Worm (Caenorhabditis elegans) whole organism, young adult: ENCODE results near the gene ghi-1.

Source experiments
- C06A6.2 ChIP-seq: fragments of 200-800 bp; sonication (Bioruptor generic); conservative IDR thresholded peaks from 2 replicates; pipeline ENCODE4 v1.3.6; 2022; ENCODE audit warnings: missing genetic modification characterization, missing compliant biosample characterization
- F37B4.10 ChIP-seq: fragments of 200-800 bp; sonication (Bioruptor generic); IDR thresholded peaks from 2 replicates; pipeline ENCODE4 v1.3.6; 2022; ENCODE audit warnings: missing genetic modification characterization, missing compliant biosample characterization
- F49E8.2 ChIP-seq: sonication (generic microtip); optimal IDR thresholded peaks from 3 replicates; lab custom pipeline; 2017; ENCODE audit warnings: missing genetic modification characterization, mild to moderate bottlenecking, missing compliant biosample characterization, antibody characterized with exemption, moderate library complexity; ENCODE audit not compliant: insufficient read depth
- Y53G8AR.9 ChIP-seq: fragments of 200-800 bp; sonication (Bioruptor generic); conservative IDR thresholded peaks from 2 replicates; pipeline ENCODE4 v1.3.6; 2022; ENCODE audit warnings: missing genetic modification reagents, missing genetic modification characterization, missing compliant biosample characterization
- Y95B8A.8 ChIP-seq: fragments of 200-800 bp; sonication (Bioruptor generic); IDR thresholded peaks from 2 replicates; pipeline ENCODE4 v1.3.6; 2022; ENCODE audit warnings: missing genetic modification reagents, missing genetic modification characterization, missing compliant biosample characterization
- ceh-40 ChIP-seq: fragments of 200-800 bp; sonication (Bioruptor generic); IDR thresholded peaks from 2 replicates; pipeline ENCODE4 v1.3.6; 2022; ENCODE audit warnings: missing genetic modification characterization, missing compliant biosample characterization
- dpff-1 ChIP-seq: sonication (generic microtip); optimal IDR thresholded peaks from 2 replicates; lab custom pipeline; 2017; ENCODE audit warnings: mild to moderate bottlenecking, missing genetic modification characterization, missing compliant biosample characterization
- rpc-1 ChIP-seq, 2 experiments: fragments of 150-350 bp in 1 of 2; sonication (generic microtip) in 1 of 2; optimal IDR thresholded peaks; 2 replicates each; lab custom pipeline; 2014 to 2018; ENCODE audit warnings: missing biosample characterization in 1 of 2, missing genetic modification characterization in 1 of 2, missing genetic modification reagents in 1 of 2, missing genotype in 1 of 2
- sdz-38 ChIP-seq: sonication (generic microtip); optimal IDR thresholded peaks from 2 replicates; lab custom pipeline; 2016; ENCODE audit warnings: missing genotype, missing genetic modification characterization, missing compliant biosample characterization
- snpc-1.1 ChIP-seq: sonication (generic microtip); optimal IDR thresholded peaks from 2 replicates; lab custom pipeline; 2017; ENCODE audit warnings: missing genetic modification characterization, mild to moderate bottlenecking, missing compliant biosample characterization, antibody characterized with exemption, moderate library complexity, missing genotype, missing genetic modification reagents; ENCODE audit not compliant: insufficient read depth
- zim-3 ChIP-seq: sonication (generic microtip); optimal IDR thresholded peaks from 2 replicates; lab custom pipeline; 2017; ENCODE audit warnings: mild to moderate bottlenecking, missing genetic modification characterization, moderate library complexity, missing compliant biosample characterization
- ztf-18 ChIP-seq: sonication (generic microtip); optimal IDR thresholded peaks from 2 replicates; lab custom pipeline; 2016; ENCODE audit warnings: missing genotype, mild to moderate bottlenecking, missing genetic modification characterization, missing compliant biosample characterization
- ztf-28 ChIP-seq: fragments of 200-800 bp; sonication (Bioruptor generic); IDR thresholded peaks from 2 replicates; pipeline ENCODE4 v1.3.6; 2022; ENCODE audit warnings: missing genetic modification reagents, missing genetic modification characterization, missing compliant biosample characterization

- TF ChIP-seq zim-3 (tag; lab: Kevin White, UChicago) = no peak
- no peak for TF ChIP-seq sdz-38 (tag; lab: Kevin White, UChicago)
- no peak for TF ChIP-seq ztf-28 (GFP tag; lab: Robert Waterston, UW)
- no peak for TF ChIP-seq Y95B8A.8 (GFP tag; lab: Robert Waterston, UW)
- TF ChIP-seq rpc-1 (optimal IDR thresholded peaks at IDR 0.05; lab: Kevin White, UChicago) = no peak
- TF ChIP-seq rpc-1 (tag; optimal IDR thresholded peaks at IDR 0.05; lab: Kevin White, UChicago) = no peak
- TF ChIP-seq F49E8.2 (tag; lab: Kevin White, UChicago) = no peak
- no peak for TF ChIP-seq dpff-1 (tag; lab: Kevin White, UChicago)
- no peak for TF ChIP-seq Y53G8AR.9 (GFP tag; lab: Robert Waterston, UW)
- no peak for TF ChIP-seq C06A6.2 (GFP tag; lab: Robert Waterston, UW)
- no peak for TF ChIP-seq F37B4.10
- TF ChIP-seq ceh-40 (GFP tag; lab: Robert Waterston, UW) = no peak
- no peak for TF ChIP-seq ztf-18 (tag; lab: Kevin White, UChicago)
- no peak for TF ChIP-seq snpc-1.1 (tag; lab: Kevin White, UChicago)
These were observed 35.1 kb upstream of the ghi-1 start for ce11 chrII:11611462-11611861.
